Worm (Caenorhabditis elegans) whole organism, late embryonic: ENCODE measurements around the gene srd-42.

ENCODE experiments used
- C38D4.7 ChIP-seq: fragments of 200-800 bp; sonication (Bioruptor generic); optimal IDR thresholded peaks from 2 replicates; lab custom pipeline; 2018; ENCODE audit warnings: mild to moderate bottlenecking, missing genetic modification characterization, moderate library complexity, missing compliant biosample characterization
- F13H6.1 ChIP-seq: sonication (generic microtip); optimal IDR thresholded peaks from 2 replicates; lab custom pipeline; 2016; ENCODE audit warnings: missing genetic modification characterization, missing compliant biosample characterization
- K02D7.2 ChIP-seq: sonication (generic microtip); optimal IDR thresholded peaks from 2 replicates; lab custom pipeline; 2017; ENCODE audit warnings: mild to moderate bottlenecking, missing genetic modification characterization, missing compliant biosample characterization
- K09A11.1 ChIP-seq: sonication (generic microtip); optimal IDR thresholded peaks from 2 replicates; lab custom pipeline; 2017; ENCODE audit warnings: antibody characterized with exemption, mild to moderate bottlenecking, missing genetic modification characterization, missing compliant biosample characterization; ENCODE audit not compliant: insufficient read depth
- T23F11.4 ChIP-seq: fragments of 200-800 bp; sonication (Bioruptor generic); optimal IDR thresholded peaks from 2 replicates; lab custom pipeline; 2018; ENCODE audit warnings: mild to moderate bottlenecking, missing genetic modification characterization, missing compliant biosample characterization
- Y22D7AL.16 ChIP-seq: sonication (generic microtip); optimal IDR thresholded peaks from 2 replicates; lab custom pipeline; 2016; ENCODE audit warnings: missing genetic modification characterization, missing compliant biosample characterization
- ahr-1 ChIP-seq: sonication (generic microtip); optimal IDR thresholded peaks from 2 replicates; lab custom pipeline; 2016; ENCODE audit warnings: missing genetic modification characterization, missing compliant biosample characterization
- ama-1 ChIP-seq: fragments of 150-350 bp; optimal IDR thresholded peaks from 2 replicates; lab custom pipeline; 2014
- ceh-14 ChIP-seq: sonication (generic microtip); optimal IDR thresholded peaks from 2 replicates; lab custom pipeline; 2016; ENCODE audit warnings: missing genotype, missing genetic modification characterization, missing compliant biosample characterization
- ceh-19 ChIP-seq: fragments of 200-800 bp; sonication (Bioruptor generic); optimal IDR thresholded peaks from 2 replicates; lab custom pipeline; 2018; ENCODE audit warnings: mild to moderate bottlenecking, missing genetic modification characterization, missing compliant biosample characterization
- ceh-22 ChIP-seq: sonication (generic microtip); optimal IDR thresholded peaks from 2 replicates; lab custom pipeline; 2017; ENCODE audit warnings: missing biosample characterization, missing genetic modification characterization
- ceh-45 ChIP-seq: fragments of 200-800 bp; sonication (Bioruptor generic); IDR thresholded peaks from 2 replicates; pipeline ENCODE4 v1.3.6; 2022; ENCODE audit warnings: missing genetic modification reagents, missing genetic modification characterization, missing compliant biosample characterization
- ceh-9 ChIP-seq: sonication (generic microtip); optimal IDR thresholded peaks from 2 replicates; lab custom pipeline; 2016; ENCODE audit warnings: mild to moderate bottlenecking, missing genetic modification characterization, inconsistent platforms, missing compliant biosample characterization
- dmd-4 ChIP-seq: sonication (generic microtip); optimal IDR thresholded peaks from 2 replicates; lab custom pipeline; 2016; ENCODE audit warnings: borderline replicate concordance, missing genetic modification characterization, missing compliant biosample characterization
- dve-1 ChIP-seq: sonication (generic microtip); optimal IDR thresholded peaks from 2 replicates; lab custom pipeline; 2017; ENCODE audit warnings: antibody characterized with exemption, mild to moderate bottlenecking, missing genetic modification characterization, missing compliant biosample characterization
- elt-2 ChIP-seq: sonication (generic microtip); optimal IDR thresholded peaks from 2 replicates; lab custom pipeline; 2016; ENCODE audit warnings: missing genetic modification reagents, missing genetic modification characterization, missing compliant biosample characterization
- elt-4 ChIP-seq: sonication (generic microtip); optimal IDR thresholded peaks from 2 replicates; lab custom pipeline; 2016; ENCODE audit warnings: missing genetic modification characterization, missing compliant biosample characterization
- eyg-1 ChIP-seq: sonication (generic microtip); optimal IDR thresholded peaks from 2 replicates; lab custom pipeline; 2016; ENCODE audit warnings: missing genotype, missing genetic modification characterization, missing compliant biosample characterization
- fax-1 ChIP-seq: sonication (generic microtip); optimal IDR thresholded peaks from 2 replicates; lab custom pipeline; 2016; ENCODE audit warnings: missing genotype, missing genetic modification characterization, missing compliant biosample characterization
- fkh-6 ChIP-seq: sonication (generic microtip); optimal IDR thresholded peaks from 2 replicates; lab custom pipeline; 2016; ENCODE audit warnings: missing genetic modification characterization, missing compliant biosample characterization
- hlh-6 ChIP-seq: sonication (generic microtip); optimal IDR thresholded peaks from 2 replicates; lab custom pipeline; 2016; ENCODE audit warnings: missing genotype, missing genetic modification characterization, missing compliant biosample characterization
- hlh-8 ChIP-seq: sonication (generic microtip); optimal IDR thresholded peaks from 2 replicates; lab custom pipeline; 2016; ENCODE audit warnings: missing genotype, missing genetic modification characterization, missing compliant biosample characterization
- mec-3 ChIP-seq: sonication (generic microtip); optimal IDR thresholded peaks from 2 replicates; lab custom pipeline; 2016; ENCODE audit warnings: borderline replicate concordance, missing genetic modification characterization, missing compliant biosample characterization
- nfya-1 ChIP-seq: sonication (generic microtip); optimal IDR thresholded peaks from 2 replicates; lab custom pipeline; 2017; ENCODE audit warnings: missing genetic modification characterization, mild to moderate bottlenecking, missing compliant biosample characterization, antibody characterized with exemption, moderate library complexity
- nhr-11 ChIP-seq: fragments of 150-350 bp; optimal IDR thresholded peaks from 2 replicates; lab custom pipeline; 2014; ENCODE audit warnings: missing biosample characterization, missing genetic modification characterization
- pqm-1 ChIP-seq: sonication (generic microtip); optimal IDR thresholded peaks from 2 replicates; lab custom pipeline; 2016; ENCODE audit warnings: missing genetic modification characterization, missing compliant biosample characterization
- pros-1 ChIP-seq: fragments of 150-350 bp; optimal IDR thresholded peaks from 2 replicates; lab custom pipeline; 2014; ENCODE audit warnings: missing biosample characterization, missing genetic modification reagents, missing genetic modification characterization
- ref-2 ChIP-seq: sonication (generic microtip); optimal IDR thresholded peaks from 2 replicates; lab custom pipeline; 2016; ENCODE audit warnings: missing genetic modification characterization, missing compliant biosample characterization
- rnt-1 ChIP-seq: sonication (generic microtip); optimal IDR thresholded peaks from 2 replicates; lab custom pipeline; 2016; ENCODE audit warnings: missing genetic modification characterization, missing compliant biosample characterization
- sox-4 ChIP-seq: sonication (generic microtip); optimal IDR thresholded peaks from 2 replicates; lab custom pipeline; 2017; ENCODE audit warnings: mild to moderate bottlenecking, missing genetic modification characterization, inconsistent platforms, missing compliant biosample characterization
- syd-9 ChIP-seq: sonication (generic microtip); optimal IDR thresholded peaks from 2 replicates; lab custom pipeline; 2016; ENCODE audit warnings: mild to moderate bottlenecking, missing genetic modification characterization, moderate library complexity, missing compliant biosample characterization
- tbx-2 ChIP-seq: sonication (generic microtip); optimal IDR thresholded peaks from 2 replicates; lab custom pipeline; 2016; ENCODE audit warnings: missing genetic modification characterization, missing compliant biosample characterization
- unc-3 ChIP-seq, 2 experiments: fragments of 200-800 bp in 1 of 2; sonication (Bioruptor generic) in 1 of 2; sonication (generic microtip) in 1 of 2; conservative IDR thresholded peaks in 1 of 2; optimal IDR thresholded peaks in 1 of 2; 2 replicates each; pipeline versions ENCODE4 v1.3.6 to Lab custom; 2016 to 2022; ENCODE audit warnings: missing compliant biosample characterization in 2 of 2, missing genetic modification characterization in 2 of 2, missing genetic modification reagents in 1 of 2
- ztf-16 ChIP-seq: sonication (generic microtip); optimal IDR thresholded peaks from 2 replicates; lab custom pipeline; 2017; ENCODE audit warnings: missing genetic modification characterization, missing compliant biosample characterization

Gene srd-42

DNA sequence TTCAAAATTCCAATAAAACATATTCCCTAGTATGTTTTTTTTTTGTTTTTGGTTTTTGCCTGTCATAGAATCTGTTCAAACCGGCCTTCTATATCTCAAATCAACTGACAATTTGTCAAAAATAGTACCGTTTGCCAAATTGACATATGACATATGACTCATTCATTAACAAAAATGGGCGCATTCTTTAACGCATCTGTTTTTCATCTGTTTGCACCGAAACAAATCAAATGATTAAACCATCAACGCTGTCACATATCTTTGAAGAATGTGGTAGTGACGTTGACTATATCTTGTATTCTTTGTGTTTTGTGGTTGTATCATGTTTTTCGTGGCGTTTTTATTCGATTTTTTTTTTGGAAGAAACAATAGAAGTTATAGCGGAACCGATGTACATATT is 11.8 kb upstream of the srd-42 start:
- TF ChIP-seq mec-3 (tag; lab: Kevin White, UChicago) (no peak), ceh-19 (GFP tag; lab: Kevin White, UChicago) (no peak), fax-1 (tag; lab: Kevin White, UChicago) (no peak), rnt-1 (tag; lab: Kevin White, UChicago) (no peak), elt-4 (tag; lab: Kevin White, UChicago) (no peak), elt-2 (tag; lab: Kevin White, UChicago) (no peak), ceh-45 (GFP tag; lab: Robert Waterston, UW) (no peak), fkh-6 (tag; lab: Kevin White, UChicago) (no peak), F13H6.1 (tag; lab: Kevin White, UChicago) (no peak), ref-2 (tag; lab: Kevin White, UChicago) (no peak), ceh-14 (tag; lab: Kevin White, UChicago) (no peak), ceh-22 (tag; lab: Kevin White, UChicago) (no peak), pqm-1 (tag; lab: Kevin White, UChicago) (no peak), ceh-9 (tag; lab: Kevin White, UChicago) (no peak), hlh-6 (no peak)

DNA sequence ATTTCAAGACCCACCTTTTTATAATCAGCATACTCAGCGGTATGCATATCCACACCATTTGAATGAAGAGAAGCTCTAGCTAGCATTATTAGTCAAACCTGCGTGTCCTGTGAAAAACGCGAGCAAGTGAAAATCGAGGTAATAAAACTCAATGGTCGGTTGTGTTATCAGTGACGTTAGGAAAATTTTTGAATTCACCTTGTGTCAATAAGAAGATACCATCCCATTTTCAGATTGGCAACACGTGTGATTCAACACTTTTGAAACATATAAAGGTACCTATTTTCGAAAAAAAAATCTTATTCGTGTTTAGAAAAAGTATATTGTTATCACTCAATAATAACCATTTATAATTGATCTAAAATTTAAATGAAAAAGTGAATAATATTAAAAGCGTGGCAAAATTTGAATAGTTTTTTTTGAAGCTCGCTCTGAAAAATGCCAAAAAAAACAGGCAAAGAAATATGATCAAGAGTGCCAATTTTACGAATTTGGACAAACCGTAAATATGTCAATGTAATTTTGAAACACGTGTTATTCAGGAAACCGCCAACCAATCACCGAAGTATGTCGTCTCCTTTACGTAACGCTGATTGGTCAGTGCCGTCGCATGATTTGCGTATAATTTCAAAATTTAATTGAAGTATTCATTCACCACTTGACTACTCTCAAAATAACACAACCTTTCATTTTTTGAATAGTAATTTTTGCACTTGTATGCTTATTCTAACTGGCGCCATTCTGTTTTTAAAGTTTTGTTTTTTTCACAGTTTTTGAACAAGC is 8.6 kb upstream of the srd-42 start, which contains the start of gene F46G10.1:
F46G10.1 (minus strand) TSS at position 115 of the 783 bp plus-strand sequence.
- peak; percentile 30 for TF ChIP-seq nfya-1 (tag; lab: Kevin White, UChicago)
- no peak for TF ChIP-seq K02D7.2 (tag; lab: Kevin White, UChicago)

DNA sequence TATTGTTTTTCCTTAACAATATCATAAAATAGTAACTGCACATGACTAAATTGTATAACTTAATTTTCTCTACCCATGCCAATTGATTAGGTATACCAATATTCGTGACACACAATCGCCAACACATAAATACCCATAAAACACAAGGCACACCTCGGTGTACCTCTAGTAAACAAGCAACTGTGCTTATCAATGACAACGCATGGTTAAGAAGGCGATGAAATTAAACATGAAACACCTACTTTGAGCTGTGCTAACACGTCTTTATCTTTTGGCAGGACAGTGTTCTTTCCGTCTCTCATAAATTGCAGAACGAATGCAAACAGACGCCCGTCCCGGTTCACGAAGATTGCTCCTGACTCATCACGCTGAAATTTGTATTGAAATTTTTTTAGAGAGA is 7.5 kb upstream of the srd-42 start:
- TF ChIP-seq elt-2 (tag; lab: Kevin White, UChicago) (peak; percentile 40), syd-9 (no peak), K09A11.1 (tag; lab: Kevin White, UChicago) (no peak)

ce11 chrX:13308745-13309144 is 5.5 kb upstream of the srd-42 start, which contains the start of gene srxa-8:
TSS of gene srxa-8 (minus strand) at chrX:13308845.
- TF ChIP-seq C38D4.7 (no peak), ama-1 (lab: Kevin White, UChicago) (no peak), ztf-16 (tag; lab: Kevin White, UChicago) (no peak), Y22D7AL.16 (no peak), hlh-8 (tag; lab: Kevin White, UChicago) (no peak), dmd-4 (tag; lab: Kevin White, UChicago) (no peak), pros-1 (tag; lab: Kevin White, UChicago) (no peak), pqm-1 (tag; lab: Kevin White, UChicago) (no peak), dve-1 (no peak), ahr-1 (no peak)
- TF ChIP-seq, all 69 proteins: peak for 0

DNA sequence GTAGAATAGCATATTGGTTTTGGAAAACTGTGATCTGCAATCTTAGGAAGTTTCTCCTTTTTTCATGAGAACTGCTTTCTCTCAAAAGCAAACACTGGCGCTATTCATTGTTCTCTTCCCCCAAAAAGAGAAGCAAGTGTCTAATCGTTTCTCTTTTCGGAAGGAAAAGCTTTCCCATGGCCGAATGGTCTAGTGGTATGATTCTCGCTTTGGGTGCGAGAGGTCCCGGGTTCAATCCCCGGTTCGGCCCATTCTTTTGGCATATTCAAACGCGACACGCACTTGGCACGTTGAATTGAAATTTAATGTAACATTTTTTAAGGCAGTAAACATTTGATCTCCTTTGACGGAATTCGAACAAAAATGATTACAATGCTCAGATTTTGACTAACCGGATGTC is 4.6 kb upstream of the srd-42 start:
- TF ChIP-seq sox-4 (tag; lab: Kevin White, UChicago) (no peak), tbx-2 (tag; lab: Kevin White, UChicago) (no peak), unc-3 (GFP tag; conservative IDR thresholded peaks at IDR 0.05; lab: Robert Waterston, UW) (no peak), unc-3 (tag; optimal IDR thresholded peaks at IDR 0.05; lab: Kevin White, UChicago) (no peak), pros-1 (tag; lab: Kevin White, UChicago) (no peak), nhr-11 (no peak), T23F11.4 (no peak), eyg-1 (no peak), hlh-8 (tag; lab: Kevin White, UChicago) (no peak)
